Fruit fly (Drosophila melanogaster): ENCODE data around the gene Nplp4.

The Nplp4 gene

dm6 chr2L:1987434-1988191, 20.6 kb upstream of the Nplp4 start, which contains the start of gene Got2:
Gene Got2 (minus strand): TSS chr2L:1987758.
- TF ChIP-seq CG34422 (GFP tag; IDR thresholded peaks at IDR 0.05) (peak; percentile 63; the same call in 1 of the 3 replicates), kah (GFP tag; optimal IDR thresholded peaks at IDR 0.05) (peak; percentile 16), CG2120 (GFP tag; optimal IDR thresholded peaks at IDR 0.05) (peak; percentile 52), nmo (GFP tag; optimal IDR thresholded peaks at IDR 0.05) (peak; percentile 17), CG34224 (GFP tag; IDR thresholded peaks at IDR 0.05; ENCODE audit: partially characterized antibody) (peak; percentile 69), CG15514 (GFP tag; optimal IDR thresholded peaks at IDR 0.05) (peak; percentile 50), ftz-f1 (GFP tag; optimal IDR thresholded peaks at IDR 0.05) (peak; percentile 85), fd64A (GFP tag; optimal IDR thresholded peaks at IDR 0.05) (no peak), CG7963 (GFP tag; IDR thresholded peaks at IDR 0.05; ENCODE audit: partially characterized antibody) (peak; percentile 75; the same call in 1 of the 3 replicates), E2f2 (GFP tag; IDR thresholded peaks at IDR 0.05) (0 out of 2 replicates have a peak, but pooled peaks have one; percentile 14), CG2199 (GFP tag; IDR thresholded peaks at IDR 0.05) (no peak), crc (GFP tag; optimal IDR thresholded peaks at IDR 0.05) (no peak), CG7839 (tag; optimal IDR thresholded peaks at IDR 0.05) (peak; percentile 48), Xbp1 (GFP tag; optimal IDR thresholded peaks at IDR 0.05) (peak; percentile 27), CG16815 (GFP tag; optimal IDR thresholded peaks at IDR 0.05) (peak; percentile 7), CG31365 (tag; optimal IDR thresholded peaks at IDR 0.05) (peak; percentile 25), CG7556 (GFP tag; optimal IDR thresholded peaks at IDR 0.05) (peak; percentile 48), Doc3 (GFP tag; IDR thresholded peaks at IDR 0.05; ENCODE audit: partially characterized antibody) (peak; percentile 79), ATbp (GFP tag; optimal IDR thresholded peaks at IDR 0.05) (peak; percentile 32), lab (GFP tag; optimal IDR thresholded peaks at IDR 0.05) (peak; percentile 34), gem (tag; optimal IDR thresholded peaks at IDR 0.05) (peak; percentile 71), zfh2 (GFP tag; optimal IDR thresholded peaks at IDR 0.05) (peak; percentile 28), CG8924 (tag; optimal IDR thresholded peaks at IDR 0.05) (peak; percentile 28), CG2116 (GFP tag; optimal IDR thresholded peaks at IDR 0.05) (peak; percentile 37), Sox100B (GFP tag; optimal IDR thresholded peaks at IDR 0.05) (peak; percentile 47), CG4424 (GFP tag; optimal IDR thresholded peaks at IDR 0.05) (peak; percentile 7), Oli (tag; optimal IDR thresholded peaks at IDR 0.05) (peak; percentile 31), CG3847 (GFP tag; IDR thresholded peaks at IDR 0.05) (0 out of 2 replicates have a peak, but pooled peaks have one; percentile 33), CG42726 (GFP tag; IDR thresholded peaks at IDR 0.05; ENCODE audit: partially characterized antibody) (peak; percentile 78), pzg (GFP tag; optimal IDR thresholded peaks at IDR 0.05) (peak; percentile 34), CG8478 (optimal IDR thresholded peaks at IDR 0.05) (peak; percentile 78), Jarid2 (GFP tag; optimal IDR thresholded peaks at IDR 0.05) (peak; percentile 9), Ptx1 (GFP tag; IDR thresholded peaks at IDR 0.05) (peak; percentile 44; the same call in 1 of the 2 replicates), CG2129 (GFP tag; IDR thresholded peaks at IDR 0.05; ENCODE audit: partially characterized antibody) (peak; percentile 18; the same call in 1 of the 2 replicates), al (GFP tag; IDR thresholded peaks at IDR 0.05) (0 out of 2 replicates have a peak, but pooled peaks have one; percentile 26), Neu2 (GFP tag; optimal IDR thresholded peaks at IDR 0.05; ENCODE audit: borderline replicate concordance) (no peak), CG14014 (GFP tag; IDR thresholded peaks at IDR 0.05) (peak; percentile 27; the same call in 1 of the 2 replicates), Dek (tag; optimal IDR thresholded peaks at IDR 0.05) (peak; percentile 49), BtbVII (GFP tag; optimal IDR thresholded peaks at IDR 0.05) (no peak), crp (GFP tag; optimal IDR thresholded peaks at IDR 0.05) (peak in 1 of 2 experiments; percentile 63), Hr3 (GFP tag; optimal IDR thresholded peaks at IDR 0.05) (peak; percentile 17), ewg (GFP tag; optimal IDR thresholded peaks at IDR 0.05) (peak; percentile 57), CG31441 (GFP tag; IDR thresholded peaks at IDR 0.05) (0 out of 2 replicates have a peak, but pooled peaks have one; percentile 34), CG1603 (tag; optimal IDR thresholded peaks at IDR 0.05) (peak; percentile 24), Rfx (GFP tag; IDR thresholded peaks at IDR 0.05) (peak; percentile 65), CG10321 (GFP tag; IDR thresholded peaks at IDR 0.05) (peak; percentile 87), CG13775 (GFP tag; optimal IDR thresholded peaks at IDR 0.05) (peak; percentile 20)

Measured in whole organism, embryonic.